Worm (Caenorhabditis elegans): ENCODE data around the gene Y45G12B.2.

Y45G12B.2 gene

DNA sequence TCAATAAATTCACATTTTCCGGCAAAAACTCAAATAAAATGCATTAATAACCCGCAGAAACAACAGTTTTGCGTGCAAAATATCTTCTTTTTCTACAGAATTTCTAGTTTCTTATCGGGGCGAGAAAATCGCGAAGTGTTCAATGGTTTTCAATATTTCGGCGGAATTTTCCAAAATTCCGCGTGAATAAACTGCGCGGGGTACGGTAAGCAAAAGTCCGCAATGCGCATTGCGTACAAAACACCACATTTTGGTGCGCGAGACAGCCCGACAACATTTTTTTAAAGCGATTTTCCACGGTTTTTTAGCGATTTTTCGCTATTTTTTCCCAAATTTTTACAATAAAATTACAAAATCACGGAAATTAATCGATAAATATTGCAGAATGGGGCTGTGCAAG, at the start of gene Y45G12B.2 (continued):
- TF ChIP-seq fos-1 (tag; optimal IDR thresholded peaks at IDR 0.05) (peak; percentile 40), nhr-237 (tag; optimal IDR thresholded peaks at IDR 0.05) (no peak), aha-1 (tag; optimal IDR thresholded peaks at IDR 0.05) (no peak), nhr-11 (tag; optimal IDR thresholded peaks at IDR 0.05) (no peak), rnt-1 (tag; optimal IDR thresholded peaks at IDR 0.05) (no peak), nhr-85 (tag) (peak; percentile 70), aly-2 (tag; optimal IDR thresholded peaks at IDR 0.05) (peak; percentile 41), snpc-4 (tag; optimal IDR thresholded peaks at IDR 0.05) (peak; percentile 21), nhr-47 (tag; optimal IDR thresholded peaks at IDR 0.05) (peak; percentile 72), F16B12.6 (tag; optimal IDR thresholded peaks at IDR 0.05) (peak; percentile 93), lin-39 (tag; optimal IDR thresholded peaks at IDR 0.05) (no peak), blmp-1 (tag; optimal IDR thresholded peaks at IDR 0.05) (peak; percentile 54), fkh-8 (tag; optimal IDR thresholded peaks at IDR 0.05) (peak; percentile 47), egl-27 (tag; optimal IDR thresholded peaks at IDR 0.05) (no peak), unc-30 (tag; optimal IDR thresholded peaks at IDR 0.05) (no peak), ztf-11 (tag; optimal IDR thresholded peaks at IDR 0.05) (no peak), nhr-12 (tag; optimal IDR thresholded peaks at IDR 0.05) (no peak), egl-13 (tag; optimal IDR thresholded peaks at IDR 0.05) (no peak), nhr-90 (tag; optimal IDR thresholded peaks at IDR 0.05; ENCODE audit: poor library complexity) (peak; percentile 62), mab-9 (GFP tag; IDR thresholded peaks at IDR 0.05) (no peak), sptf-1 (tag; optimal IDR thresholded peaks at IDR 0.05) (no peak), unc-86 (tag; optimal IDR thresholded peaks at IDR 0.05) (peak; percentile 30), efl-3 (GFP tag; optimal IDR thresholded peaks at IDR 0.05) (no peak), fkh-10 (GFP tag; optimal IDR thresholded peaks at IDR 0.05) (no peak), snu-23 (GFP tag; optimal IDR thresholded peaks at IDR 0.05) (peak; percentile 84), skn-1 (tag; optimal IDR thresholded peaks at IDR 0.05) (peak; percentile 45), unc-62 (GFP tag; optimal IDR thresholded peaks at IDR 0.05) (no peak), unc-130 (tag; optimal IDR thresholded peaks at IDR 0.05) (peak; percentile 55), alr-1 (tag; optimal IDR thresholded peaks at IDR 0.05; ENCODE audit: borderline replicate concordance) (no peak), zag-1 (tag; optimal IDR thresholded peaks at IDR 0.05) (no peak), pag-3 (tag; optimal IDR thresholded peaks at IDR 0.05; ENCODE audit: borderline replicate concordance, insufficient read depth) (no peak)

DNA sequence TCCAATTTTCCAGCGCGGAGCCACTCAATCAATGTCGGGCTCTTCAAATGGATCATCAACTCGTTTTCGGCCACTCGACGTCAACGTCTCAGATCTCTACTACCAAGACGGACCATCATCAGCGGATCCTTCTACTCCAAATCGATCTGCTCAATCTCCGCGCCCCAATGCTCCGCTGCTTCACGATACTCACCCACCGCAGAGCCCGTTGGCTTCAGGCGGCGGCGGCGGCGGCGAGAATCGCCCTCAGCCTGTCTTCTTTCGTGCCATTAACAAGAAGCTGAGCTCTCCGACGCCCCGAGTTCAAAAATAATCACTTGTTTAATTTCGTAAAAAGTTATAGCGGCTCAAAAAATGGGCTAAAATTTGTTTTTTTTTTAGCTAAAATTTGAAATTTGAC, 48.5 kb upstream of the Y45G12B.2 start:
- TF ChIP-seq sox-4 (tag; optimal IDR thresholded peaks at IDR 0.05) (no peak), vab-15 (tag; optimal IDR thresholded peaks at IDR 0.05) (no peak), sptf-1 (tag; optimal IDR thresholded peaks at IDR 0.05) (no peak), elt-3 (tag; optimal IDR thresholded peaks at IDR 0.05) (no peak), fkh-4 (tag; optimal IDR thresholded peaks at IDR 0.05; ENCODE audit: borderline replicate concordance) (no peak), lin-14 (GFP tag; optimal IDR thresholded peaks at IDR 0.05) (no peak), aly-2 (tag; optimal IDR thresholded peaks at IDR 0.05) (no peak), lsy-2 (tag; optimal IDR thresholded peaks at IDR 0.05) (no peak), nhr-11 (tag; optimal IDR thresholded peaks at IDR 0.05) (no peak), efl-3 (GFP tag; optimal IDR thresholded peaks at IDR 0.05) (no peak), lin-15B (tag; optimal IDR thresholded peaks at IDR 0.05) (no peak), fkh-10 (GFP tag; optimal IDR thresholded peaks at IDR 0.05) (no peak), hlh-17 (GFP tag; optimal IDR thresholded peaks at IDR 0.05; ENCODE audit: borderline replicate concordance) (no peak), nhr-237 (tag; optimal IDR thresholded peaks at IDR 0.05) (no peak), hpl-2 (GFP tag; optimal IDR thresholded peaks at IDR 0.05) (no peak)

DNA sequence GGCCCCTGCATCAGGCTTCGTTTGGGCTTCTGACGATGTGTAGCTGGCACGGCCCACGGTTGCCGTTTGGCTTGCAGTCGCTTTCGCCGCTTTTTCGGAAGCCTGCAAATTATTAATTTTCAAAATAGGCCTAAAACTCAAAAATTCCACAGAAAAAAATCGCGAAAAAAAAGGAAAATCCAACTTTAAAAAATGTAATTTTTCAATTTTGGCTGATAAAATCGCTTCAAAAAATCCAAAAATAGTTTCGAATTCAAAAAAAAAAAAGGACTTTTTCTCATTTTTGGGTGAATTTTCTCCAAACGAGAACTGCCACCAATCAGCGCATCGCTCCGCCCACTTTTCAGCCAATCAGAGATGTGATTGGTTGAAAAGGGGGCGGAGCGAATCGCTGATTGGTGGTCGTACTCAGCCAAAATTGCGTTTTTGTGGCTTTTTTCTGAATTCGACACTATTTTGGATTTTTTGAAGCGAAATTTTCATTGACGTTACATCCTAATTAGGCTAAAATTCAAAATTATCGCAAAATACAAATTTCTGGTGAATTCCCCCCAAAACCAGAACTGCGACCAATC, 47.3 kb upstream of the Y45G12B.2 start:
- TF ChIP-seq nhr-90 (tag; optimal IDR thresholded peaks at IDR 0.05; ENCODE audit: poor library complexity) (no peak), ceh-8 (GFP tag; optimal IDR thresholded peaks at IDR 0.05) (no peak), C34B4.2 (tag; optimal IDR thresholded peaks at IDR 0.05) (no peak), tbx-2 (tag; optimal IDR thresholded peaks at IDR 0.05) (no peak), grh-1 (GFP tag; IDR thresholded peaks at IDR 0.05) (no peak), fkh-4 (tag; optimal IDR thresholded peaks at IDR 0.05; ENCODE audit: borderline replicate concordance) (no peak), fkh-8 (tag; optimal IDR thresholded peaks at IDR 0.05) (no peak), lir-3 (tag; optimal IDR thresholded peaks at IDR 0.05; ENCODE audit: poor library complexity) (no peak), dsc-1 (tag; optimal IDR thresholded peaks at IDR 0.05) (no peak), skn-1 (tag; optimal IDR thresholded peaks at IDR 0.05) (no peak), mdl-1 (tag; optimal IDR thresholded peaks at IDR 0.05) (no peak), snpc-4 (tag; optimal IDR thresholded peaks at IDR 0.05) (no peak), efl-3 (GFP tag; optimal IDR thresholded peaks at IDR 0.05) (no peak), isw-1 (GFP tag; IDR thresholded peaks at IDR 0.05) (no peak), alr-1 (tag; optimal IDR thresholded peaks at IDR 0.05; ENCODE audit: borderline replicate concordance) (no peak), egl-27 (tag; optimal IDR thresholded peaks at IDR 0.05) (no peak), nhr-237 (tag; optimal IDR thresholded peaks at IDR 0.05) (no peak), pag-3 (tag; optimal IDR thresholded peaks at IDR 0.05; ENCODE audit: borderline replicate concordance, insufficient read depth) (no peak)
